Worm (Caenorhabditis elegans) whole organism, L4 larva: Measurements from ENCODE around the gene rhgf-1.

ENCODE experiments used
- F26F4.8 ChIP-seq: fragments of 200-800 bp; sonication (Bioruptor generic); conservative IDR thresholded peaks from 2 replicates; pipeline ENCODE4 v1.3.6; 2022; ENCODE audit warnings: missing genetic modification characterization, missing compliant biosample characterization
- F44E2.7 ChIP-seq: fragments of 200-800 bp; sonication (Bioruptor generic); IDR thresholded peaks from 2 replicates; pipeline ENCODE4 v2.1.2; 2022; ENCODE audit warnings: missing genetic modification characterization, missing compliant biosample characterization
- R02D3.7 ChIP-seq: fragments of 150-350 bp; sonication (generic microtip); optimal IDR thresholded peaks from 3 replicates; lab custom pipeline; 2014; ENCODE audit warnings: missing biosample characterization, missing genetic modification characterization
- Y105C5A.15 ChIP-seq: fragments of 200-800 bp; sonication (Bioruptor generic); IDR thresholded peaks from 2 replicates; pipeline ENCODE4 v1.3.6; 2022; ENCODE audit warnings: missing genetic modification characterization, missing compliant biosample characterization
- Y48G9A.11 ChIP-seq: fragments of 200-800 bp; sonication (Bioruptor generic); IDR thresholded peaks from 2 replicates; pipeline ENCODE4 v1.3.6; 2022; ENCODE audit warnings: missing genetic modification reagents, missing genetic modification characterization, missing compliant biosample characterization
- Y5F2A.4 ChIP-seq: fragments of 200-800 bp; sonication (Bioruptor generic); optimal IDR thresholded peaks from 2 replicates; lab custom pipeline; 2018; ENCODE audit warnings: mild to moderate bottlenecking, missing genetic modification characterization, missing compliant biosample characterization
- Y75B8A.6 ChIP-seq: fragments of 200-800 bp; sonication (Bioruptor generic); IDR thresholded peaks from 2 replicates; pipeline ENCODE4 v1.3.6; 2022; ENCODE audit warnings: missing genetic modification reagents, missing genetic modification characterization, missing compliant biosample characterization
- aha-1 ChIP-seq: fragments of 150-350 bp; peaks from one replicate; lab custom pipeline; 2014; ENCODE audit warnings: missing biosample characterization, missing genetic modification characterization
- ceh-20 ChIP-seq: fragments of 200-800 bp; sonication (Bioruptor generic); IDR thresholded peaks from 2 replicates; pipeline ENCODE4 v1.3.6; 2022; ENCODE audit warnings: missing genetic modification reagents, missing genetic modification characterization, missing compliant biosample characterization
- ceh-44 ChIP-seq: fragments of 200-800 bp; sonication (Bioruptor generic); IDR thresholded peaks from 2 replicates; pipeline ENCODE4 v1.3.6; 2022; ENCODE audit warnings: missing genetic modification reagents, missing genetic modification characterization, missing compliant biosample characterization
- ceh-82 ChIP-seq: sonication (generic microtip); optimal IDR thresholded peaks from 2 replicates; lab custom pipeline; 2017; ENCODE audit warnings: missing biosample characterization, missing genetic modification characterization
- ces-1 ChIP-seq: fragments of 150-350 bp; sonication (generic microtip); optimal IDR thresholded peaks from 4 replicates; lab custom pipeline; 2014; ENCODE audit warnings: missing biosample characterization, missing genetic modification reagents, missing genetic modification characterization
- cey-2 ChIP-seq: sonication (generic microtip); optimal IDR thresholded peaks from 3 replicates; lab custom pipeline; 2017; ENCODE audit warnings: missing genetic modification characterization, mild to moderate bottlenecking, missing compliant biosample characterization, antibody characterized with exemption, borderline replicate concordance; ENCODE audit not compliant: insufficient read depth
- daf-12 ChIP-seq: fragments of 150-350 bp; optimal IDR thresholded peaks from 2 replicates; lab custom pipeline; 2014; ENCODE audit warnings: missing biosample characterization, missing genetic modification reagents, missing genetic modification characterization
- daf-16 ChIP-seq, 3 experiments: sonication (generic microtip); optimal IDR thresholded peaks; 2 replicates each; lab custom pipeline; 2016 to 2017; ENCODE audit warnings: missing genetic modification characterization in 3 of 3, missing genetic modification reagents in 3 of 3, mild to moderate bottlenecking in 2 of 3, missing compliant biosample characterization in 2 of 3, missing biosample characterization in 1 of 3, moderate library complexity in 1 of 3
- daf-19 ChIP-seq: fragments of 200-800 bp; sonication (Bioruptor generic); conservative IDR thresholded peaks from 2 replicates; pipeline ENCODE4 v1.3.6; 2022; ENCODE audit warnings: missing genetic modification characterization, missing compliant biosample characterization
- daf-8 ChIP-seq: fragments of 200-800 bp; sonication (Bioruptor generic); IDR thresholded peaks from 2 replicates; pipeline ENCODE4 v1.3.6; 2022; ENCODE audit warnings: missing genetic modification characterization, missing compliant biosample characterization
- dmd-8 ChIP-seq: fragments of 200-800 bp; sonication (Bioruptor generic); IDR thresholded peaks from 2 replicates; pipeline ENCODE4 v1.3.6; 2022; ENCODE audit warnings: missing genetic modification characterization, missing compliant biosample characterization
- duxl-1 ChIP-seq: sonication (generic microtip); optimal IDR thresholded peaks from 2 replicates; lab custom pipeline; 2016; ENCODE audit warnings: mild to moderate bottlenecking, missing genetic modification characterization, moderate library complexity, missing compliant biosample characterization; ENCODE audit not compliant: poor library complexity
- fkh-10 ChIP-seq: fragments of 150-350 bp; optimal IDR thresholded peaks from 2 replicates; lab custom pipeline; 2014; ENCODE audit warnings: missing biosample characterization, missing genetic modification reagents, missing genetic modification characterization
- hif-1 ChIP-seq, 2 experiments: sonication (generic microtip); optimal IDR thresholded peaks; 2 replicates each; lab custom pipeline; 2016 to 2017; ENCODE audit warnings: missing compliant biosample characterization in 2 of 2, missing genetic modification characterization in 2 of 2, missing genetic modification reagents in 2 of 2, missing genotype in 2 of 2, mild to moderate bottlenecking in 1 of 2
- lim-7 ChIP-seq: fragments of 200-800 bp; sonication (Bioruptor generic); IDR thresholded peaks from 2 replicates; pipeline ENCODE4 v1.3.6; 2022; ENCODE audit warnings: missing genetic modification characterization, missing compliant biosample characterization
- lin-15B ChIP-seq: fragments of 150-350 bp; sonication (generic microtip); optimal IDR thresholded peaks from 3 replicates; lab custom pipeline; 2014; ENCODE audit warnings: missing biosample characterization, missing genetic modification characterization
- lin-29 ChIP-seq: fragments of 200-800 bp; sonication (Bioruptor generic); IDR thresholded peaks from 2 replicates; pipeline ENCODE4 v1.3.6; 2022; ENCODE audit warnings: missing genetic modification reagents, missing genetic modification characterization, missing compliant biosample characterization
- lin-38 ChIP-seq: fragments of 200-800 bp; sonication (Bioruptor generic); IDR thresholded peaks from 2 replicates; pipeline ENCODE4 v1.3.6; 2022; ENCODE audit warnings: missing genetic modification reagents, missing genetic modification characterization, missing compliant biosample characterization
- lin-39 ChIP-seq: fragments of 150-350 bp; optimal IDR thresholded peaks from 2 replicates; lab custom pipeline; 2014; ENCODE audit warnings: missing biosample characterization, missing genetic modification reagents, missing genetic modification characterization
- lsy-2 ChIP-seq, 2 experiments: fragments of 150-350 bp in 1 of 2; sonication (generic microtip) in 1 of 2; optimal IDR thresholded peaks; 2 replicates each; lab custom pipeline; 2014 to 2017; ENCODE audit warnings: missing biosample characterization in 2 of 2, missing genetic modification characterization in 2 of 2
- madf-9 ChIP-seq: fragments of 200-800 bp; sonication (Bioruptor generic); conservative IDR thresholded peaks from 2 replicates; pipeline ENCODE4 v1.3.6; 2022; ENCODE audit warnings: missing genetic modification reagents, missing genetic modification characterization, missing compliant biosample characterization
- mdt-29 ChIP-seq: fragments of 200-800 bp; sonication (Bioruptor generic); IDR thresholded peaks from 2 replicates; pipeline ENCODE4 v1.3.6; 2022; ENCODE audit warnings: missing genetic modification reagents, missing genetic modification characterization, missing compliant biosample characterization
- nhr-25 ChIP-seq: sonication (generic microtip); optimal IDR thresholded peaks from 2 replicates; lab custom pipeline; 2017; ENCODE audit warnings: missing genetic modification characterization, mild to moderate bottlenecking, missing compliant biosample characterization, antibody characterized with exemption, moderate library complexity, borderline replicate concordance; ENCODE audit not compliant: insufficient read depth
- nhr-41 ChIP-seq: fragments of 200-800 bp; sonication (Bioruptor generic); IDR thresholded peaks from 2 replicates; pipeline ENCODE4 v1.3.6; 2022; ENCODE audit warnings: missing genetic modification reagents, missing genetic modification characterization, missing compliant biosample characterization
- nhr-42 ChIP-seq: fragments of 200-800 bp; sonication (Bioruptor generic); IDR thresholded peaks from 2 replicates; pipeline ENCODE4 v1.3.6; 2022; ENCODE audit warnings: missing genetic modification characterization, missing compliant biosample characterization
- nhr-48 ChIP-seq: sonication (generic microtip); optimal IDR thresholded peaks from 2 replicates; lab custom pipeline; 2016; ENCODE audit warnings: mild to moderate bottlenecking, missing genetic modification characterization, missing compliant biosample characterization
- pha-4 ChIP-seq, 2 experiments: fragments of 150-350 bp in 1 of 2; fragments of 200-800 bp in 1 of 2; sonication (Bioruptor generic) in 1 of 2; IDR thresholded peaks in 1 of 2; optimal IDR thresholded peaks in 1 of 2; 2 replicates each; pipeline versions ENCODE4 v1.3.6 to Lab custom; 2014 to 2022; ENCODE audit warnings: missing genetic modification characterization in 2 of 2, missing genetic modification reagents in 2 of 2, missing biosample characterization in 1 of 2, missing compliant biosample characterization in 1 of 2
- saeg-2 ChIP-seq: fragments of 200-800 bp; sonication (Bioruptor generic); IDR thresholded peaks from 2 replicates; pipeline ENCODE4 v1.3.6; 2022; ENCODE audit warnings: missing genetic modification reagents, missing genetic modification characterization, missing compliant biosample characterization
- set-16 ChIP-seq: fragments of 200-800 bp; sonication (Bioruptor generic); IDR thresholded peaks from 2 replicates; pipeline ENCODE4 v1.3.6; 2022; ENCODE audit warnings: missing genetic modification reagents, missing genetic modification characterization, missing compliant biosample characterization
- snpc-1.2 ChIP-seq: fragments of 200-800 bp; sonication (Bioruptor generic); IDR thresholded peaks from 2 replicates; pipeline ENCODE4 v1.3.6; 2022; ENCODE audit warnings: missing genetic modification reagents, missing genetic modification characterization, missing compliant biosample characterization
- snpc-4 ChIP-seq: fragments of 150-350 bp; optimal IDR thresholded peaks from 2 replicates; lab custom pipeline; 2014; ENCODE audit warnings: missing biosample characterization, missing genetic modification characterization
- spr-1 ChIP-seq: sonication (generic microtip); optimal IDR thresholded peaks from 2 replicates; lab custom pipeline; 2016; ENCODE audit warnings: mild to moderate bottlenecking, missing genetic modification characterization, missing compliant biosample characterization
- unc-130 ChIP-seq: sonication (generic microtip); optimal IDR thresholded peaks from 2 replicates; lab custom pipeline; 2016; ENCODE audit warnings: missing genetic modification reagents, missing genetic modification characterization, missing compliant biosample characterization
- unc-39 ChIP-seq: sonication (generic microtip); optimal IDR thresholded peaks from 2 replicates; lab custom pipeline; 2017; ENCODE audit warnings: missing biosample characterization, missing genetic modification characterization
- unc-62 ChIP-seq, 3 experiments: fragments of 150-350 bp in 1 of 3; sonication (generic microtip); optimal IDR thresholded peaks in 2 of 3; peaks in 1 of 3; 1 replicate in 1 of 3; 2 replicates in 2 of 3; lab custom pipeline; 2014 to 2017; ENCODE audit warnings: missing biosample characterization in 3 of 3, missing genetic modification characterization in 3 of 3, missing genetic modification reagents in 3 of 3, missing genotype in 1 of 3
- vab-7 ChIP-seq: fragments of 200-800 bp; sonication (Bioruptor generic); IDR thresholded peaks from 2 replicates; pipeline ENCODE4 v1.3.6; 2022; ENCODE audit warnings: missing genetic modification reagents, missing genetic modification characterization, missing compliant biosample characterization
- zag-1 ChIP-seq: fragments of 150-350 bp; optimal IDR thresholded peaks from 2 replicates; lab custom pipeline; 2014; ENCODE audit warnings: missing biosample characterization, missing genetic modification characterization
- zfp-2 ChIP-seq: sonication (generic microtip); optimal IDR thresholded peaks from 2 replicates; lab custom pipeline; 2016; ENCODE audit warnings: mild to moderate bottlenecking, missing genetic modification characterization, missing compliant biosample characterization
- zip-11 ChIP-seq: fragments of 200-800 bp; sonication (Bioruptor generic); IDR thresholded peaks from 2 replicates; pipeline ENCODE4 v1.3.6; 2022; ENCODE audit warnings: missing genetic modification characterization, missing compliant biosample characterization
- zip-2 ChIP-seq: fragments of 150-350 bp; optimal IDR thresholded peaks from 2 replicates; lab custom pipeline; 2014; ENCODE audit warnings: missing biosample characterization, missing genetic modification characterization
- ztf-7 ChIP-seq: fragments of 150-350 bp; optimal IDR thresholded peaks from 2 replicates; lab custom pipeline; 2014; ENCODE audit warnings: missing biosample characterization, missing genetic modification characterization

Gene rhgf-1

ce11 chrX:10666871-10667270 is 44.8 kb downstream of the rhgf-1 start (continued):
- TF ChIP-seq zip-11 (GFP tag; lab: Robert Waterston, UW) (0 out of 2 replicates have a peak, but pooled peaks have one; percentile 46), fkh-10 (no peak), lin-15B (tag; lab: Kevin White, UChicago) (no peak), lin-29 (GFP tag; lab: Robert Waterston, UW) (no peak), set-16 (GFP tag; lab: Robert Waterston, UW) (no peak), spr-1 (tag; lab: Kevin White, UChicago) (no peak), nhr-25 (tag; lab: Kevin White, UChicago) (no peak), pha-4 (GFP tag; IDR thresholded peaks at IDR 0.05; lab: Robert Waterston, UW) (peak; percentile 52; the same call in 1 of the 2 replicates), pha-4 (tag; optimal IDR thresholded peaks at IDR 0.05; lab: Kevin White, UChicago) (no peak), ceh-82 (tag; lab: Kevin White, UChicago) (no peak), nhr-42 (GFP tag; lab: Robert Waterston, UW) (no peak), madf-9 (GFP tag; lab: Robert Waterston, UW) (peak; percentile 54), snpc-4 (tag; lab: Kevin White, UChicago) (no peak), F26F4.8 (GFP tag; lab: Robert Waterston, UW) (no peak), ces-1 (GFP tag; lab: Kevin White, UChicago) (no peak), lim-7 (peak; percentile 87), lin-38 (GFP tag; lab: Robert Waterston, UW) (no peak; the same call in 1 of the 2 replicates), F44E2.7 (GFP tag; lab: Robert Waterston, UW) (no peak), aha-1 (tag; lab: Kevin White, UChicago) (peak; percentile 26), ceh-44 (GFP tag; lab: Robert Waterston, UW) (0 out of 2 replicates have a peak, but pooled peaks have one; percentile 38), Y105C5A.15 (GFP tag; lab: Robert Waterston, UW) (no peak), snpc-1.2 (peak; percentile 86), unc-130 (GFP tag; lab: Kevin White, UChicago) (no peak), unc-62 (GFP tag; optimal IDR thresholded peaks at IDR 0.05 in 1 of 2; lab: Kevin White, UChicago) (no peak), unc-62 (tag; optimal IDR thresholded peaks at IDR 0.05; lab: Kevin White, UChicago) (no peak), Y48G9A.11 (GFP tag; lab: Robert Waterston, UW) (peak; percentile 63), ceh-20 (GFP tag; lab: Robert Waterston, UW) (no peak), dmd-8 (no peak), nhr-48 (tag; lab: Kevin White, UChicago) (no peak), ztf-7 (no peak), daf-12 (tag; lab: Kevin White, UChicago) (no peak), mdt-29 (GFP tag; lab: Robert Waterston, UW) (0 out of 2 replicates have a peak, but pooled peaks have one; percentile 19), lsy-2 (tag; optimal IDR thresholded peaks at IDR 0.05; lab: Kevin White, UChicago) (peak in 1 of 2 experiments; percentile 23), zag-1 (tag; lab: Kevin White, UChicago) (no peak), zfp-2 (no peak), cey-2 (tag; lab: Kevin White, UChicago) (no peak), daf-16 (GFP tag; optimal IDR thresholded peaks at IDR 0.05; lab: Kevin White, UChicago) (peak in 1 of 2 experiments; percentile 13), daf-16 (tag; optimal IDR thresholded peaks at IDR 0.05; lab: Kevin White, UChicago) (peak; percentile 58), hif-1 (tag; optimal IDR thresholded peaks at IDR 0.05; lab: Kevin White, UChicago) (peak in 1 of 2 experiments; percentile 25), vab-7 (GFP tag; lab: Robert Waterston, UW) (peak; percentile 75), daf-19 (GFP tag; lab: Robert Waterston, UW) (0 out of 2 replicates have a peak, but pooled peaks have one; percentile 21), Y75B8A.6 (GFP tag; lab: Robert Waterston, UW) (no peak), nhr-41 (GFP tag; lab: Robert Waterston, UW) (peak; percentile 68; the same call in 1 of the 2 replicates), R02D3.7 (tag; lab: Kevin White, UChicago) (no peak), saeg-2 (GFP tag; lab: Robert Waterston, UW) (0 out of 2 replicates have a peak, but pooled peaks have one; percentile 37), Y5F2A.4 (GFP tag; lab: Kevin White, UChicago) (no peak), daf-8 (GFP tag; lab: Robert Waterston, UW) (no peak), zip-2 (no peak), duxl-1 (tag; lab: Kevin White, UChicago) (no peak), lin-39 (tag; lab: Kevin White, UChicago) (no peak), unc-39 (no peak)
